Worm (Caenorhabditis elegans): ENCODE measurements around the gene znfx-1.

The znfx-1 gene

ce11 chrII:9171466-9172187 lies 41.8 kb upstream of the znfx-1 start:
- TF ChIP-seq tbx-37 (GFP tag; conservative IDR thresholded peaks at IDR 0.05) (no peak), F13C5.2 (tag; optimal IDR thresholded peaks at IDR 0.05) (no peak), aly-1 (tag; optimal IDR thresholded peaks at IDR 0.05) (no peak), tra-4 (tag; optimal IDR thresholded peaks at IDR 0.05) (no peak), flt-1 (GFP tag; IDR thresholded peaks at IDR 0.05) (no peak), hnd-1 (tag; optimal IDR thresholded peaks at IDR 0.05) (no peak), sea-1 (GFP tag; conservative IDR thresholded peaks at IDR 0.05) (no peak)

ce11 chrII:9172849-9173248 lies 40.6 kb upstream of the znfx-1 start, which contains the start of gene T23G7.2:
TSS of gene T23G7.2 (minus strand) at chrII:9172949.
- TF ChIP-seq hnd-1 (tag; optimal IDR thresholded peaks at IDR 0.05) = no peak
- no peak for TF ChIP-seq pes-1 (GFP tag; IDR thresholded peaks at IDR 0.05)
- TF ChIP-seq hmg-4 (GFP tag; optimal IDR thresholded peaks at IDR 0.05) = no peak
- TF ChIP-seq tbx-37 (GFP tag; conservative IDR thresholded peaks at IDR 0.05) = no peak
- TF ChIP-seq ceh-36 (tag; optimal IDR thresholded peaks at IDR 0.05) = no peak
- no peak for TF ChIP-seq B0310.2 (tag; optimal IDR thresholded peaks at IDR 0.05)
- no peak for TF ChIP-seq ama-1 (optimal IDR thresholded peaks at IDR 0.05)

- TF ChIP-seq F13C5.2 (tag; optimal IDR thresholded peaks at IDR 0.05) = no peak
- no peak for TF ChIP-seq flt-1 (GFP tag; IDR thresholded peaks at IDR 0.05)
- TF ChIP-seq ets-7 (tag; optimal IDR thresholded peaks at IDR 0.05) = no peak
- TF ChIP-seq hnd-1 (tag; optimal IDR thresholded peaks at IDR 0.05) = no peak
Observed at ce11 chrII:9173471-9173870, 40.0 kb upstream of the znfx-1 start.

ce11 chrII:9176523-9176922 lies 36.9 kb upstream of the znfx-1 start:
- no peak for TF ChIP-seq hnd-1 (tag; optimal IDR thresholded peaks at IDR 0.05)
- TF ChIP-seq ama-1 (optimal IDR thresholded peaks at IDR 0.05) = no peak
- no peak for TF ChIP-seq tbx-37 (GFP tag; conservative IDR thresholded peaks at IDR 0.05)
- TF ChIP-seq tbx-11 (GFP tag; IDR thresholded peaks at IDR 0.05) = no peak
- TF ChIP-seq ceh-36 (tag; optimal IDR thresholded peaks at IDR 0.05) = no peak
- no peak for TF ChIP-seq aly-1 (tag; optimal IDR thresholded peaks at IDR 0.05)
- no peak for TF ChIP-seq ceh-13 (GFP tag; optimal IDR thresholded peaks at IDR 0.05)
- TF ChIP-seq F13C5.2 (tag; optimal IDR thresholded peaks at IDR 0.05) = no peak
- no peak for TF ChIP-seq tra-4 (tag; optimal IDR thresholded peaks at IDR 0.05)

- TF ChIP-seq F13C5.2 (tag; optimal IDR thresholded peaks at IDR 0.05) (peak; percentile 26), hmg-4 (GFP tag; optimal IDR thresholded peaks at IDR 0.05) (no peak)
Observed at ce11 chrII:9177080-9177479, 36.4 kb upstream of the znfx-1 start, which contains the start of the genes sec-5 and pir-1. TSS of gene sec-5 (minus strand) at chrII:9177152. TSS of gene pir-1 (plus strand) at chrII:9177300.

- TF ChIP-seq hmbx-1 (tag; optimal IDR thresholded peaks at IDR 0.05) (no peak), hmg-4 (GFP tag; optimal IDR thresholded peaks at IDR 0.05) (no peak), ceh-13 (GFP tag; optimal IDR thresholded peaks at IDR 0.05) (no peak), tbx-11 (GFP tag; IDR thresholded peaks at IDR 0.05) (no peak), hnd-1 (tag; optimal IDR thresholded peaks at IDR 0.05) (no peak), sea-1 (GFP tag; conservative IDR thresholded peaks at IDR 0.05) (no peak), pes-1 (GFP tag; IDR thresholded peaks at IDR 0.05) (no peak), tra-4 (tag; optimal IDR thresholded peaks at IDR 0.05) (no peak), scrt-1 (GFP tag; IDR thresholded peaks at IDR 0.05) (no peak)
Observed at ce11 chrII:9178811-9179210, 34.6 kb upstream of the znfx-1 start.

- no peak for TF ChIP-seq ama-1 (optimal IDR thresholded peaks at IDR 0.05)
- no peak for TF ChIP-seq B0310.2 (tag; optimal IDR thresholded peaks at IDR 0.05)
- no peak for TF ChIP-seq pes-1 (GFP tag; IDR thresholded peaks at IDR 0.05)
- TF ChIP-seq ceh-13 (GFP tag; optimal IDR thresholded peaks at IDR 0.05) = no peak
- TF ChIP-seq sea-1 (GFP tag; conservative IDR thresholded peaks at IDR 0.05) = no peak
- TF ChIP-seq ceh-36 (tag; optimal IDR thresholded peaks at IDR 0.05) = no peak
- TF ChIP-seq tbx-37 (GFP tag; conservative IDR thresholded peaks at IDR 0.05) = no peak
- no peak for TF ChIP-seq ets-7 (tag; optimal IDR thresholded peaks at IDR 0.05)
- TF ChIP-seq scrt-1 (GFP tag; IDR thresholded peaks at IDR 0.05) = no peak
- TF ChIP-seq flt-1 (GFP tag; IDR thresholded peaks at IDR 0.05) = no peak
- TF ChIP-seq hmbx-1 (tag; optimal IDR thresholded peaks at IDR 0.05) = no peak
- no peak for TF ChIP-seq hnd-1 (tag; optimal IDR thresholded peaks at IDR 0.05)
- TF ChIP-seq F13C5.2 (tag; optimal IDR thresholded peaks at IDR 0.05) = no peak
- no peak for TF ChIP-seq tbx-11 (GFP tag; IDR thresholded peaks at IDR 0.05)
- TF ChIP-seq aly-1 (tag; optimal IDR thresholded peaks at IDR 0.05) = no peak
- no peak for TF ChIP-seq hmg-4 (GFP tag; optimal IDR thresholded peaks at IDR 0.05)
Observed at ce11 chrII:9181155-9181554, 32.3 kb upstream of the znfx-1 start.

- TF ChIP-seq tbx-11 (GFP tag; IDR thresholded peaks at IDR 0.05) (no peak), hnd-1 (tag; optimal IDR thresholded peaks at IDR 0.05) (no peak), ama-1 (optimal IDR thresholded peaks at IDR 0.05) (no peak), hmbx-1 (tag; optimal IDR thresholded peaks at IDR 0.05) (no peak), hmg-4 (GFP tag; optimal IDR thresholded peaks at IDR 0.05) (no peak), flt-1 (GFP tag; IDR thresholded peaks at IDR 0.05) (no peak), scrt-1 (GFP tag; IDR thresholded peaks at IDR 0.05) (no peak)
Observed at ce11 chrII:9185915-9186314, 27.5 kb upstream of the znfx-1 start.

- no peak for TF ChIP-seq ama-1 (optimal IDR thresholded peaks at IDR 0.05)
- no peak for TF ChIP-seq aly-1 (tag; optimal IDR thresholded peaks at IDR 0.05)
- TF ChIP-seq tbx-37 (GFP tag; conservative IDR thresholded peaks at IDR 0.05) = no peak
- TF ChIP-seq pes-1 (GFP tag; IDR thresholded peaks at IDR 0.05) = no peak
- TF ChIP-seq ceh-36 (tag; optimal IDR thresholded peaks at IDR 0.05) = no peak
- no peak for TF ChIP-seq hnd-1 (tag; optimal IDR thresholded peaks at IDR 0.05)
- TF ChIP-seq hmg-4 (GFP tag; optimal IDR thresholded peaks at IDR 0.05) = no peak
Observed at ce11 chrII:9188380-9188779, 25.1 kb upstream of the znfx-1 start, which contains the start of gene sym-2. TSS of gene sym-2 (minus strand) at chrII:9188480.

Data from whole organism, early embryonic.